Fruit fly (Drosophila melanogaster) ovary, adult (tissue): ENCODE data around the gene kon.

Experiments
- CG17801 ChIP-seq: fragments of 200-800 bp; optimal IDR thresholded peaks from 2 replicates; lab custom pipeline; 2019; ENCODE audit warnings: missing biosample characterization, mild to moderate bottlenecking, missing genetic modification characterization, moderate library complexity; ENCODE audit not compliant: partially characterized antibody

kon gene

DNA sequence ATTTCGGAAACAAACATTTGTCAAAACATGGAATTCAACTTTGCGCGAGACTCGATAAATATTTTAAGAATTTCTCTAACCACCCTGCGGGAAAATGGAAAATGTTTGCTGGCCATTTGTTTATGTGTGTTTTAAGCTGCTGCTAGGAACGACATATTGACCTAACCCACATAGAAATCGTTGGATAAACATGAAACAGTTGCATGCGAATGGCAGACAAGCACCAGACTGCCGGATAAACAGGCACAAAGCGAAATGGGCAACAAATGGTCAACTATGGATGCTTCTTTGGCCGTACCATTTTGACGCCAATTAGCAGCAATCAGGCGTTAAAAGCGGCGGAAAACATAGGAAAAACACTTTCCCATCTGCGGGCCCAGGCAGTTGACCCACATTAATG lies 6.9 kb downstream of the kon start:
- no peak for TF ChIP-seq CG17801 (GFP tag; lab: Kevin White, UChicago)

DNA sequence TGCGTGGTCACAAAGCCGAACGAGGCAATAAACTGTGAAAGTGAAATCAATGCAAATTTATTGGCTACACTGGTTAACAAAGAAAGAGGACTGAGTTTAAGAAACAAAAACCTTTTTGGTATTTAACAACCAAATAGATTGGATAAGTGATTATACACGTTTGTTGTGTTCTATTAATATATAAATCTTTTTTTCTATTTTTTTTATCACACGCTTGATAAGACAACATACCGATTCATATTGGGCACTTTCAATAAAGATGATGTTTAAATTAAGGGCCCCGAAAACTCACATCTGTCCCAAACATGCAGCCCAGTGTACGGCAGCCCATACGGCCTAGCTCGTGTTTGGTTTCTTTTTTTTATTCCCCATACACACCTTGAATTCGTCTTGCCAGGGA lies 10.7 kb downstream of the kon start:
- no peak for TF ChIP-seq CG17801 (GFP tag; lab: Kevin White, UChicago)

DNA sequence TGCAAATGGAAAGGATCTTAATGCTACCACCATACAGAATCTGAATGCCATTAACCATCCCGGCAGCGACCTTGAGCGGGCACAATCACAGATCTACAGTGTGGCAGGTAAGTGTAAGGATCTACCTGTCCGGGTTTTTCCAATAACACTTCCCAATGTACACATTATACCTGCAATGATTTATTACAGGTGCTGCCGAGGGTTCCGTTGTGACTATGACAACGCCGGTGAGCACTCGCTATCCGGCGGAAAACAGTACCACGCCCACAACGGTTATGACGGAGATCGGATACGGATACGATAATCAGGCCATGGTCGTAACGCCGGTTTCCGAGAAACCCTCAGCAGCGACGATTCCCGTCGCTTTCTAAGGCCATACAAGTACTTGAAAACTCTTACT lies 16.9 kb downstream of the kon start:
- no peak for TF ChIP-seq CG17801 (GFP tag; lab: Kevin White, UChicago)

DNA sequence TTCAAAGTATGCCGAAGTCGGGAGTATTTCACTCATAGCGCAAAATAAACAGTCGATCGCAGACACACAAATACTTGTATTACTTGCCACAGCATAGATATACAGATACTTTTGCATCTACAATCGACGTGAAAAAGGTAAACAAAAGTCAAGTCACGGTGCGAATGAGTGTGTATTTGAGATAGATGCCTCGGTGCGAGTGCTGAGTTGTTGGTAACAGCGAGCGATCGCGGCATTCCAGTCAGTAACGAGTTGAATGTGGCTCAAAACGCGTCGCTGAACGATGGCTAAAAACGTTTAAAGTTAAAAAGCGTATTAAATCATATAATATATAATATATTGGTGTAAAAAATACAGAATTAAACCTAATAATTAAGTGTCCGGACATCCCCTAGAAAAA lies 18.6 kb downstream of the kon start, which contains the start of gene grnd:
TSS of gene grnd (plus strand) at position 207 of the 400 bp plus-strand sequence.
- TF ChIP-seq CG17801 (GFP tag; lab: Kevin White, UChicago) = no peak

DNA sequence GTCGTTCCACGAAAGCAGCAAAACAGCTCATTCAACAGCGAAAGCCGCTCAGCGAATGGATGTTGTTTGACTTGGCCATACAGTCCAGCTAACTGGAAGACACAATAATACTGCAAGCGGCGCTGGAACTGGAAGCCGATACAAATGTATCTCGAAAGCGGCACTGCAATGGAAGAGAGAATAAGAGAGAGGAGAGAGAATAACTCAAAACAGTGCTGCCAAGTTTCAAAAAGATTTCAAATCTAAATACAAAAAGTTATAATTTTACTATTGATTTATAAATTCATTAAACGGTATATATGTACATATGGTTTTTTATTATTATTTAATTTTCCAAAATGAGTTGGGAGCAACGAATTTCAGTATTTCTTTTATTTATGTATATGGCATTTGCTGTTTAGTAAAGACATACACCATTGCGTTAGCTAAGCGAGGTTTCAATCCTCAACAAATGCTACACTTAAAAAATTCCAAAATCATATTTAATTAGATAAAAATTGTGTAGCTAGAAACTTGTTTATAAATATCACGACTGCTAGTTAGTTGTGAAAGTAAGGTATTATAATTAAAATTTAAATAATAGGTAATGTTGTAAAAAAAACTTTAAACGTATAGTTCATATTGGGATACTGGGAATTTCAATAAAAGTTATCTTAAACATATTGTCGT lies 19.3 kb downstream of the kon start, which contains the start of gene CG10283:
TSS of gene CG10283 (minus strand) at position 132 of the 669 bp plus-strand sequence.
- peak; percentile 41 for TF ChIP-seq CG17801 (GFP tag; lab: Kevin White, UChicago)

DNA sequence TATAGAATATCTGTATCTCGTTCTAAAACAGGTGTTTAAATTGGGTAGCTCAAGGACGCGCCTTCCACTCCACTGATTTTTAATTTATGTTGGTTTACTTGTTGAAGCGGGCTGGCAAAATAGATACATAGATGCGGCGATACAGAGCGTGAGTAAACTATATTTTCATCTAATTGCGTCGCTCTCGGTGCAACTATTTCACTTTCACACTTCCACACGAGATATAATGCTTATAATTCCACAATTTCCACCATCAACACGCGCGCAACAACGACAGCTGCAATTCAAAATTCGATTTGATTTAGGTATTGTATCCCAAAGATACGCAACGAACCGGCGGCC lies 19.8 kb downstream of the kon start:
- no peak for TF ChIP-seq CG17801 (GFP tag; lab: Kevin White, UChicago)

DNA sequence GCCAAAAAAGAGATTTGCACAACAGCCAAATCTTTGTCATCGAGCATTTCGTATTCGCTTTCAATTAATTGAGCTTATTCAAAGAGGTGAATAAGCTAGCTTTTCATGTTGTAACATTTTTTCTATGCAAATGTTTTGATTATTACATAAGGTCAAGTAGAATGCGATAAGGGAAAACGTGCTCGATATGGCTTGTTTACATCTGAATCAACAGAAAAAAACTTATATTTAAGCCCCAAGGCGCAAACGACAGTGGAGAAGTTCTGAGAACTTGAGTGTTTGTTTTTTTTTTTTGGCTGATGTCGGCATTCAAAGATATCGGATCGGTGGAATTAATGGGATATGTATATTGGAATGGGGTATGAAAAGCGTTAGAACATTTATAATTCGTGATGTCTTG lies 20.8 kb downstream of the kon start:
- no peak for TF ChIP-seq CG17801 (GFP tag; lab: Kevin White, UChicago)

DNA sequence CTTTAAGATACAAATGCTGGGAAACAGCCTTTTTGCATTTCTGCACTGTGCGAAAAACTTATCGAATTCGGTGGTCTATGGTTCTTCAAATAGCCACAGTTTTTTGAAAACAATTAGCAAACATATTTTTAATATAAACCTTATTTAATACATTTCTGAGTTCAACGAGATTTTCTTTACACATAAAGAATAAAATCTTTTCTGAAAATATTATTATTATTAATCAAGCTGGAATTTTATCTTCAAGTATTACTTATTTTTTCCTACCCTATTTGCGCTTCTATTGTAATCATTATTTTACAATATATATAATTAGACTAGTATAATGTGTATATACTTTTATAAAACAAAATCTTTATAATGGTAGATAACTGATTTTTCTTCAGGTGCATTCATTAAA lies 21.6 kb downstream of the kon start:
- no peak for TF ChIP-seq CG17801 (GFP tag; lab: Kevin White, UChicago)

DNA sequence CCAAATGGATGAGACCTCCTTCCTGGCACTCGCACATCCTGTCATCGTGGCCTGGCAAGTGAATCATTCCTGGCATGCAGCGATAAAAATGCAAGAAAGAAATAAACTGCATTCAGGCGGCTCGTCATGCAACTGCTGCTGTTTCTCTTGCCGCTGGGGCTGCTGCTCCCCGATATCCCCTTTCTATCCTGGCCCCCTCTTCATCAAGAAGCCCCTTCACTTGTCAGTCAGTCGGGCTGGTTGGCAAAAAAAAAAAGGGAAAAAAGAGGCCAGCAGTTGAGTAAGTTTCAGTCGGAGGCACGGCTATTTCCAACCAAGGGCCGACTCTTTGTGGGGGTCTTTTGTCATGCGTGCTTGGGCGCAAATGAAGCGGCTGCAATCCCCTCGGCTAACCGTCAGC lies 22.0 kb downstream of the kon start:
- no peak for TF ChIP-seq CG17801 (GFP tag; lab: Kevin White, UChicago)

DNA sequence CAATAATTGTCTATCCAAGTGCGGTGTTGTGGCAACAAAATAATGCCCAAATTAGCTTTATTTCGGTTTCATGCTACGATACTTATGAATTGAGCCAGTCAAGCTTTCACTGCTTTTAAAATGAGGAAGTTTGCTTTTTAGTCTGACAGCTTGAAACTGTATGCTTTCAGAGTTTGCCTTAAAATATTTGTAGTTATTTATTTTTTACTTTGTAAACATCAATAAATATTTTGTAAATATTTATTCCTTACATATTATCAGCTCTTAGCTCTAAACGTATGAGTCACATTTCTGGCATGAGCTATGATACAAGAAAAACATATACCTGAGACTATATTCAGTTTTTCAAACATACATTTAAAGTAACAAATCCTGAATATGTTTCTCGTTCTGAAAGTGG lies 22.7 kb downstream of the kon start:
- no peak for TF ChIP-seq CG17801 (GFP tag; lab: Kevin White, UChicago)

DNA sequence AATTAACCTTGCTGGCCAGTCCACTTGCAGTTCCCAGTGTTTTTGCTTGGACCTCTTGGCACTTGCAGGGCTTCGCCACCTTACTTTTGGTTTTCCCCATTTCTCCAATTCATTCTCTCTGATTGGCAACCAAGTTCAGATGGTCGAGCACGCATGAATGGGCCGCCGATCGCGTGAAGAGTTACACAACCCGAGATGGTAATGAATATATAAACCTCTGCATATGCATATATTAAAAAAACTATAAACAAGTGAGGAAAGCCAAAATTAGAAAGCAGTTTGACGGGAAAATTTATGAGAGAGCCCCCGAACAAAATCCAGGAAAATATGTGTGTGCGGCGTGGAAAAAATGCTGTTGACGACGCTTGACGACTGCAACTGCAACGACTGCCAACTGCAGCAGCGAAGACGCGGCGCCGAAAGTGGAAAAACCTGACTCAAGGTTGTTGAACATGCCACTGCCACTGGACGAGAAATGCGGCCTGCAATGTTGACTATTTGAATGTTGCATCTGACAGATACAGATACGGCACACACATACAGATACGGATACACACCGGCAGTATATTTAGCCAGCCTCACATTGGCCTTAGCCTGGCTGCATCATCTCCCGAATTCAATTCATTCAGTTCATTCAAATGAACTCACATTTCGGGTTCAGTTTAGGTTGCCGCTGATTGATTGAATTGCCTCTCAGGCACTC lies 23.3 kb downstream of the kon start:
- TF ChIP-seq CG17801 (GFP tag; lab: Kevin White, UChicago) = no peak

DNA sequence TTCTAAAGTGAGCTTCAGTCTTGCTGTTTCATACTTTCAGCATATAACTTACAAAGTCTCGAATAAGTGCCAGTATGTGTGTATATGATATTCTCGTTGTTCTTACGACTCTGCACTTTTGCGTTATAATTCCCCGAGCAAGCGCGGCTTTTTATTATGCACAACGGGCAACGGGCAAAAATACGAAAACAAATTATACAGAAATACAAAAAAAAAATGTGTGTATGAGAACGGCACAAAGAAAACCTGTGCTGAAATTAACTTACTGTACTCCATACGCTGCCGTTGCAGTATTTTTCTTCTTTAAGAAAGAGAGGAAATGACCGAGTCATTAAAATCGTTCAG lies 24.6 kb downstream of the kon start:
- TF ChIP-seq CG17801 (GFP tag; lab: Kevin White, UChicago) = no peak

DNA sequence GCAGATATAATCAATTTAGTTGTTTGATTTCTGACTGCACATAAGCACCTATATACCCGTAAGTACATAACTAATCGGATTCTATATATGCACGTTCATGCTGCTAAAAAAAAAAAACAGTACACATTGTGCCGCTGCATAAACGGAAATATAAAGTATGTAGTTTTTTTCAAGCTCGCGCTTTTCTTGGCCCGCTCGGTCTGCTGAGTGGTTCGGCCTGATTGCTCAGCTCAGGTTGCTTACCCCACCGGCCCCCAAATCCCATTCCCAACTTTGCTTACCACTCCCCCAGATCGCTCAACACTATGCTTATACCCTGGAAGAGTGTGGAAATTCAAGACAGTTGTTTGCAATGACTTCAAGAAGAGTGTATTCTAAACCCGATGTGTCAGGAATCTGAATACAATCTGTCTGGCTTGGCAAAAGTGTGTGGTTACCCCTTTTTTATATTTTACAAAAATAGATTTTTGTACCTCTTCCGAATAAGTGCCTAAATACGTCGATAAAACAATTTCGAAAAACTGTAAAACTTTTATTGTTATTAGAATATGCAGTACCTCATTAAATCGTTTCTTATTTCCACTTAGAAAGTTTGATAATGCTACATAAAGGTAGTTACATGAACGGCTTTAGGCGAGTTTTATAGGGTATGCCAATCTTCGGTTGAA lies 25.1 kb downstream of the kon start:
- no peak for TF ChIP-seq CG17801 (GFP tag; lab: Kevin White, UChicago)

DNA sequence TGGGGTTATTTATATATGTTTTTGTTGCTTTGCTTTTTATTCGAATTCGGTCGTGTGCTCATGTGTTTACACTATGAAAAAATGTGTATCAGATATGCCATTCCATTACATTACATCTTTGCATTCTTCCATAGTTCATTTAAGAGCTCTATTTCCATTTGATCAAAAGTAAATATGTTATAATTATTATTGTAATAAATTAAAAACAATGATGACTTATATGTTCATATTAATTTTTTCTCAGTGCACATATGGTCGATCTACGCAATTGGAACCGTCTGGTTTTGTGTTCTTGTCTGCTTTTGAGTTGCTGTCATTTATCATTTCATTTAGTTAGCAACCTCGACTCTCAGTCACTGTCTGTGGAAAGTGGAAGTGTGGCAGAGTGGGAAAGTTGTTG lies 26.3 kb downstream of the kon start:
- TF ChIP-seq CG17801 (GFP tag; lab: Kevin White, UChicago) = peak; percentile 95

DNA sequence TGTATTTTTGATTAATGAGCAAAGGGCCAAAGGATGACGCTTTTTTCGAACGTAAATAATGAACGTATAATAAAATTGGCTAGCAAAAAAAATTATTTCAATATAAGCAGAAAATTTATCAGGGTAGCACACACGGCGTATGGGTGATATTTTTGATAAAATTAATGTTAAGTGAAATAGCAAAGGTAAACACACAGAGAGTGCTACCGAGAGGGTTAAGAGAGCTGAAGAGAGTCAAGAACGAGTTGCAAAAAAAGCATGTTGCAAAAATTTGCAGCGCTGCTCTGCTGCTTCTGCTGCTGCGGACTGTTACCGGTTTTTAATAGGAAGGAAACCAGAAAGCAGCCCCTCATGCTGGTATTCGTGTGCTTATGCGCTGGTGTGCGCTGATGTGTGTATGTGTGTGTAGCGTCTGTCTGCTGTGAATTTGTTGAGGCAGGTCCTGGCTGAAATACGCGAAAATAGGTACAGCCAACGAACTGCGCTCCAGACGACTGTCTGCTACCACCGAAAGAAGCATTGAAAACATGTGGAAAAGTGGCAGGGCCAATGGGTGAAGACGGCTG lies 34.2 kb downstream of the kon start:
- no peak for TF ChIP-seq CG17801 (GFP tag; lab: Kevin White, UChicago)
